Worm (Caenorhabditis elegans): ENCODE results near the gene sdz-8.

The sdz-8 gene

ce11 chrV:11506347-11506746 is 9.6 kb downstream of the sdz-8 start:
- TF ChIP-seq unc-120 (tag; optimal IDR thresholded peaks at IDR 0.05; ENCODE audit: poor library complexity, severe bottlenecking) (peak; percentile 55), elt-1 (tag; optimal IDR thresholded peaks at IDR 0.05; ENCODE audit: borderline replicate concordance, insufficient read depth) (no peak), hlh-1 (tag; optimal IDR thresholded peaks at IDR 0.05) (peak; percentile 82)

- peak; percentile 10 for TF ChIP-seq nhr-237 (tag; optimal IDR thresholded peaks at IDR 0.05)
- TF ChIP-seq cnd-1 (tag; optimal IDR thresholded peaks at IDR 0.05), result peak; percentile 25
- TF ChIP-seq hlh-1 (tag; optimal IDR thresholded peaks at IDR 0.05), result peak; percentile 1
- peak; percentile 36 for TF ChIP-seq mep-1 (tag; optimal IDR thresholded peaks at IDR 0.05)
- peak; percentile 68 for TF ChIP-seq ces-1 (GFP tag; optimal IDR thresholded peaks at IDR 0.05)
- TF ChIP-seq sptf-1 (tag; optimal IDR thresholded peaks at IDR 0.05), result peak; percentile 41
- peak; percentile 31 for TF ChIP-seq lsy-2 (tag; optimal IDR thresholded peaks at IDR 0.05)
- peak; percentile 43 for TF ChIP-seq drap-1 (GFP tag; optimal IDR thresholded peaks at IDR 0.05)
- peak; percentile 1 for TF ChIP-seq M03D4.4 (tag; optimal IDR thresholded peaks at IDR 0.05)
- TF ChIP-seq lin-13 (tag; optimal IDR thresholded peaks at IDR 0.05), result peak; percentile 12
These were observed 11.1 kb downstream of the sdz-8 start, which contains the start of the genes C55A6.1 and C55A6.10 for ce11 chrV:11504853-11505397. C55A6.1 (minus strand) TSS chrV:11504968. C55A6.10 (plus strand) TSS chrV:11505347.

DNA sequence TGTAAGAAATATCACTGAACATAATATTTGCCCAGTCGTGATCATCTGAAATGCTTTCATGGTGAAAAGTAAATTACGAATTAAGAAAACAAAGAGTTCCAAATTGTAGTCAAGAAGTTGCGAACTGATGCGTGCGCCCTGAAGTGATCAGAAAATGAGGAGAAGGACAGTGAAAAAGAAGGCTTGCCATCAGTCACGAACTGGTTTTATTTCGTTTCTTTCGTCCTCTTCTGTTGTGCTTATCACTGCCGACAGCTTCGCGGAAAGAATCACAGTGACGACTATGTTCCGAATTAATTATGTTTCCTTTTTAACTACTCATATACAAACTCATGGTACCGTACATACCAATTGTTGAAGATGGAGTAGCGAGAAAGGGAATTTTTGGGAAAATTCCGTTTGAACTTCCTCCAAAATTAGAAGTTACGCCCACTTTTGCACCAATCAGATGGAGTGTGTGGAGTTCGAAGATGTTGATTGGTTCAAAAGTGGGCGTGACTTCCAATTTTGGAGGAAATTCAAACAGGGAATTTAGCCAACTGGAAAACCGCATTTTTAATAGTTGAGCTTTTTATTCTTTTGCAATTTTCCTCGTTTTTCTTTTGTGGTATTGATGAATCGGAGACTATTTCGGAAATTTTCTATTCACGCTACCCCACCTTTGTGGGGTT is 12.8 kb downstream of the sdz-8 start, which contains the start of gene C55A6.12:
Gene C55A6.12 (minus strand): TSS at position 51 of the 671 bp plus-strand sequence.
- no peak for TF ChIP-seq sem-2 (GFP tag; optimal IDR thresholded peaks at IDR 0.05)
- no peak for TF ChIP-seq elt-1 (tag; optimal IDR thresholded peaks at IDR 0.05; ENCODE audit: borderline replicate concordance, insufficient read depth)
- TF ChIP-seq zip-8 (tag; optimal IDR thresholded peaks at IDR 0.05), result no peak
- no peak for TF ChIP-seq unc-62 (GFP tag; optimal IDR thresholded peaks at IDR 0.05)
- TF ChIP-seq nhr-28 (tag; optimal IDR thresholded peaks at IDR 0.05), result no peak
- no peak for TF ChIP-seq unc-39 (tag; optimal IDR thresholded peaks at IDR 0.05)
- no peak for TF ChIP-seq tbx-8 (GFP tag; optimal IDR thresholded peaks at IDR 0.05)
- TF ChIP-seq ceh-83 (GFP tag; optimal IDR thresholded peaks at IDR 0.05), result no peak
- no peak for TF ChIP-seq ceh-43 (GFP tag; optimal IDR thresholded peaks at IDR 0.05)
- no peak for TF ChIP-seq M03D4.4 (tag; optimal IDR thresholded peaks at IDR 0.05)
- TF ChIP-seq sptf-1 (tag; optimal IDR thresholded peaks at IDR 0.05), result no peak
- no peak for TF ChIP-seq blmp-1 (tag; optimal IDR thresholded peaks at IDR 0.05)
- TF ChIP-seq ceh-39 (tag; optimal IDR thresholded peaks at IDR 0.05), result no peak
- TF ChIP-seq ztf-11 (tag; optimal IDR thresholded peaks at IDR 0.05), result no peak
- no peak for TF ChIP-seq lsy-2 (tag; optimal IDR thresholded peaks at IDR 0.05)
- TF ChIP-seq mab-5 (tag; optimal IDR thresholded peaks at IDR 0.05), result no peak
- no peak for TF ChIP-seq nhr-237 (tag; optimal IDR thresholded peaks at IDR 0.05)

- TF ChIP-seq nhr-237 (tag; optimal IDR thresholded peaks at IDR 0.05), result no peak
- no peak for TF ChIP-seq flh-1 (GFP tag; optimal IDR thresholded peaks at IDR 0.05)
- TF ChIP-seq snpc-4 (tag; optimal IDR thresholded peaks at IDR 0.05), result no peak
- TF ChIP-seq nhr-2 (tag; optimal IDR thresholded peaks at IDR 0.05), result no peak
- no peak for TF ChIP-seq ztf-11 (tag; optimal IDR thresholded peaks at IDR 0.05)
These were observed 15.0 kb downstream of the sdz-8 start for ce11 chrV:11500980-11501379.

DNA sequence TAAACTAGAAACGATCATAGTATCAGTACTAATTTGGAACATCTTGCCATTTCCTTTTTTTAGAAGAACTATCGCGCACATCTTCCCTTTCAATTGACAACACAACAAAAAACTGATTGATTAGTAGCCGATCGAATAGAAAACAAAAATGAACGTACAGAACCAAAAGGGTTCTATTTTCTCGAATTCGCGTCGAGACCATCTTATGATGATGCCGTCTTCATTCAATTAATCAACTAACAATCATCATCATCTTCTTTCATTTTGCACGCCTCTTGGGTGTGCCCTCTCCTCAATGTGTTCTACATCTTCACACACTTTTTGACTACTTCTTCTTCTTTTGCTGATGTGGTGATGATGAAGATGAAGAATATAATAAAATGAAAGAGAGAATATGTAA is 16.2 kb downstream of the sdz-8 start:
- TF ChIP-seq pha-4 (tag; optimal IDR thresholded peaks at IDR 0.05) (no peak), elt-3 (tag; optimal IDR thresholded peaks at IDR 0.05) (no peak), bed-3 (GFP tag; optimal IDR thresholded peaks at IDR 0.05) (no peak), lsy-2 (tag; optimal IDR thresholded peaks at IDR 0.05) (no peak), unc-62 (GFP tag; optimal IDR thresholded peaks at IDR 0.05) (no peak), nhr-2 (tag; optimal IDR thresholded peaks at IDR 0.05) (no peak), ham-2 (GFP tag; optimal IDR thresholded peaks at IDR 0.05) (no peak), ceh-39 (tag; optimal IDR thresholded peaks at IDR 0.05) (no peak), ztf-11 (tag; optimal IDR thresholded peaks at IDR 0.05) (no peak), lin-32 (GFP tag; optimal IDR thresholded peaks at IDR 0.05) (no peak), mls-2 (tag; optimal IDR thresholded peaks at IDR 0.05) (no peak), nhr-12 (tag; optimal IDR thresholded peaks at IDR 0.05) (no peak), blmp-1 (tag; optimal IDR thresholded peaks at IDR 0.05) (no peak), M03D4.4 (tag; optimal IDR thresholded peaks at IDR 0.05) (no peak), snpc-4 (tag; optimal IDR thresholded peaks at IDR 0.05) (no peak), nhr-28 (tag; optimal IDR thresholded peaks at IDR 0.05) (no peak), zip-8 (tag; optimal IDR thresholded peaks at IDR 0.05) (no peak), ceh-83 (GFP tag; optimal IDR thresholded peaks at IDR 0.05) (no peak)
